Worm (Caenorhabditis elegans): Measurements from ENCODE around the gene herd-1.

- TF ChIP-seq lin-14 (GFP tag; optimal IDR thresholded peaks at IDR 0.05) = no peak
- no peak for TF ChIP-seq ceh-88 (GFP tag; IDR thresholded peaks at IDR 0.05)
- TF ChIP-seq lin-13 (GFP tag; optimal IDR thresholded peaks at IDR 0.05) = no peak
- TF ChIP-seq dpl-1 (GFP tag; optimal IDR thresholded peaks at IDR 0.05) = no peak
- TF ChIP-seq alr-1 (tag; optimal IDR thresholded peaks at IDR 0.05; ENCODE audit: borderline replicate concordance) = no peak
- TF ChIP-seq nhr-12 (tag; optimal IDR thresholded peaks at IDR 0.05) = no peak
- TF ChIP-seq C34B4.2 (tag; optimal IDR thresholded peaks at IDR 0.05) = no peak
- TF ChIP-seq mep-1 (tag; optimal IDR thresholded peaks at IDR 0.05) = no peak
- no peak for TF ChIP-seq elt-2 (tag; optimal IDR thresholded peaks at IDR 0.05)
- TF ChIP-seq nhr-11 (tag; optimal IDR thresholded peaks at IDR 0.05) = no peak
- no peak for TF ChIP-seq aly-2 (tag; optimal IDR thresholded peaks at IDR 0.05)
- no peak for TF ChIP-seq mdl-1 (tag; optimal IDR thresholded peaks at IDR 0.05)
- no peak for TF ChIP-seq unc-130 (tag; optimal IDR thresholded peaks at IDR 0.05)
- TF ChIP-seq ama-1 (optimal IDR thresholded peaks at IDR 0.05) = no peak
Observed at ce11 chrIII:12510505-12510904, 14.2 kb downstream of the herd-1 start.
